Worm (Caenorhabditis elegans) whole organism, L4 larva: ENCODE measurements around the gene frpr-13.

Experiments
- F10B5.3 ChIP-seq: sonication (generic microtip); optimal IDR thresholded peaks from 2 replicates; lab custom pipeline; 2016; ENCODE audit warnings: mild to moderate bottlenecking, missing genetic modification characterization, missing compliant biosample characterization
- F49E8.2 ChIP-seq: sonication (generic microtip); optimal IDR thresholded peaks from 2 replicates; lab custom pipeline; 2016; ENCODE audit warnings: missing compliant biosample characterization, mild to moderate bottlenecking, missing genetic modification characterization, borderline replicate concordance
- T20F7.1 ChIP-seq: fragments of 200-800 bp; sonication (Bioruptor generic); optimal IDR thresholded peaks from 2 replicates; lab custom pipeline; 2018; ENCODE audit warnings: mild to moderate bottlenecking, missing genetic modification characterization, missing compliant biosample characterization
- T26A8.4 ChIP-seq: fragments of 200-800 bp; sonication (Bioruptor generic); IDR thresholded peaks from 2 replicates; pipeline ENCODE4 v1.3.6; 2022; ENCODE audit warnings: missing genetic modification characterization, missing compliant biosample characterization
- ZK546.5 ChIP-seq, 2 experiments: sonication (generic microtip); optimal IDR thresholded peaks; 2 replicates each; lab custom pipeline; 2017; ENCODE audit warnings: missing biosample characterization in 2 of 2, missing genetic modification characterization in 2 of 2
- aly-2 ChIP-seq: sonication (generic microtip); optimal IDR thresholded peaks from 2 replicates; lab custom pipeline; 2018; ENCODE audit warnings: missing biosample characterization, missing genetic modification characterization
- ceh-20 ChIP-seq: fragments of 200-800 bp; sonication (Bioruptor generic); IDR thresholded peaks from 2 replicates; pipeline ENCODE4 v1.3.6; 2022; ENCODE audit warnings: missing genetic modification reagents, missing genetic modification characterization, missing compliant biosample characterization
- ceh-28 ChIP-seq: fragments of 150-350 bp; optimal IDR thresholded peaks from 2 replicates; lab custom pipeline; 2014; ENCODE audit warnings: missing biosample characterization, missing genetic modification reagents, missing genetic modification characterization
- ceh-32 ChIP-seq: sonication (generic microtip); optimal IDR thresholded peaks from 2 replicates; lab custom pipeline; 2016; ENCODE audit warnings: mild to moderate bottlenecking, missing genetic modification characterization, missing compliant biosample characterization; ENCODE audit not compliant: poor library complexity
- ceh-44 ChIP-seq: fragments of 200-800 bp; sonication (Bioruptor generic); IDR thresholded peaks from 2 replicates; pipeline ENCODE4 v1.3.6; 2022; ENCODE audit warnings: missing genetic modification reagents, missing genetic modification characterization, missing compliant biosample characterization
- ceh-62 ChIP-seq: sonication (generic microtip); optimal IDR thresholded peaks from 2 replicates; lab custom pipeline; 2017; ENCODE audit warnings: missing biosample characterization, missing genetic modification characterization
- ces-1 ChIP-seq: fragments of 150-350 bp; sonication (generic microtip); optimal IDR thresholded peaks from 4 replicates; lab custom pipeline; 2014; ENCODE audit warnings: missing biosample characterization, missing genetic modification reagents, missing genetic modification characterization
- daf-12 ChIP-seq: fragments of 150-350 bp; optimal IDR thresholded peaks from 2 replicates; lab custom pipeline; 2014; ENCODE audit warnings: missing biosample characterization, missing genetic modification reagents, missing genetic modification characterization
- daf-16 ChIP-seq, 3 experiments: sonication (generic microtip); optimal IDR thresholded peaks; 2 replicates each; lab custom pipeline; 2016 to 2017; ENCODE audit warnings: missing genetic modification characterization in 3 of 3, missing genetic modification reagents in 3 of 3, mild to moderate bottlenecking in 2 of 3, missing compliant biosample characterization in 2 of 3, missing biosample characterization in 1 of 3, moderate library complexity in 1 of 3
- dmd-6 ChIP-seq: fragments of 200-800 bp; sonication (Bioruptor generic); IDR thresholded peaks from 2 replicates; pipeline ENCODE4 v1.3.6; 2022; ENCODE audit warnings: missing genetic modification reagents, missing genetic modification characterization, missing compliant biosample characterization
- dpl-1 ChIP-seq: fragments of 150-350 bp; optimal IDR thresholded peaks from 2 replicates; lab custom pipeline; 2014; ENCODE audit warnings: missing biosample characterization, missing genetic modification reagents, missing genetic modification characterization
- dve-1 ChIP-seq: sonication (generic microtip); optimal IDR thresholded peaks from 2 replicates; lab custom pipeline; 2017; ENCODE audit warnings: antibody characterized with exemption, mild to moderate bottlenecking, missing genetic modification characterization, missing compliant biosample characterization; ENCODE audit not compliant: insufficient read depth
- fkh-10 ChIP-seq: fragments of 150-350 bp; optimal IDR thresholded peaks from 2 replicates; lab custom pipeline; 2014; ENCODE audit warnings: missing biosample characterization, missing genetic modification reagents, missing genetic modification characterization
- hlh-11 ChIP-seq: fragments of 200-800 bp; sonication (Bioruptor generic); optimal IDR thresholded peaks from 2 replicates; lab custom pipeline; 2018; ENCODE audit warnings: mild to moderate bottlenecking, missing genetic modification characterization, missing compliant biosample characterization
- hlh-30 ChIP-seq: sonication (generic microtip); optimal IDR thresholded peaks from 2 replicates; lab custom pipeline; 2017; ENCODE audit warnings: antibody characterized with exemption, mild to moderate bottlenecking, missing genetic modification characterization, missing compliant biosample characterization; ENCODE audit not compliant: insufficient read depth
- lim-7 ChIP-seq: fragments of 200-800 bp; sonication (Bioruptor generic); IDR thresholded peaks from 2 replicates; pipeline ENCODE4 v1.3.6; 2022; ENCODE audit warnings: missing genetic modification characterization, missing compliant biosample characterization
- lin-1 ChIP-seq: fragments of 200-800 bp; sonication (Bioruptor generic); IDR thresholded peaks from 2 replicates; pipeline ENCODE4 v1.3.6; 2022; ENCODE audit warnings: missing genetic modification reagents, missing genetic modification characterization, missing compliant biosample characterization
- lin-15B ChIP-seq: fragments of 150-350 bp; sonication (generic microtip); optimal IDR thresholded peaks from 3 replicates; lab custom pipeline; 2014; ENCODE audit warnings: missing biosample characterization, missing genetic modification characterization
- mdl-1 ChIP-seq, 2 experiments: fragments of 150-350 bp in 1 of 2; sonication (generic microtip) in 1 of 2; optimal IDR thresholded peaks; 2 replicates each; lab custom pipeline; 2014 to 2017; ENCODE audit warnings: missing biosample characterization in 2 of 2, missing genetic modification characterization in 2 of 2
- mep-1 ChIP-seq: fragments of 150-350 bp; sonication (generic microtip); optimal IDR thresholded peaks from 3 replicates; lab custom pipeline; 2014; ENCODE audit warnings: missing biosample characterization, missing genetic modification characterization
- mxl-3 ChIP-seq: fragments of 200-800 bp; sonication (Bioruptor generic); optimal IDR thresholded peaks from 2 replicates; lab custom pipeline; 2018; ENCODE audit warnings: mild to moderate bottlenecking, missing genetic modification characterization, missing compliant biosample characterization
- nhr-102 ChIP-seq: sonication (generic microtip); optimal IDR thresholded peaks from 2 replicates; lab custom pipeline; 2016; ENCODE audit warnings: mild to moderate bottlenecking, missing genetic modification characterization, moderate library complexity, missing compliant biosample characterization
- nhr-111 ChIP-seq: fragments of 200-800 bp; sonication (Bioruptor generic); optimal IDR thresholded peaks from 2 replicates; lab custom pipeline; 2018; ENCODE audit warnings: mild to moderate bottlenecking, missing genetic modification characterization, missing compliant biosample characterization
- nhr-237 ChIP-seq: sonication (generic microtip); optimal IDR thresholded peaks from 2 replicates; lab custom pipeline; 2017; ENCODE audit warnings: missing biosample characterization, missing genetic modification characterization
- nhr-28 ChIP-seq: fragments of 150-350 bp; optimal IDR thresholded peaks from 2 replicates; lab custom pipeline; 2014; ENCODE audit warnings: missing biosample characterization, missing genetic modification characterization
- nhr-42 ChIP-seq: fragments of 200-800 bp; sonication (Bioruptor generic); IDR thresholded peaks from 2 replicates; pipeline ENCODE4 v1.3.6; 2022; ENCODE audit warnings: missing genetic modification characterization, missing compliant biosample characterization
- nhr-77 ChIP-seq: fragments of 150-350 bp; optimal IDR thresholded peaks from 2 replicates; lab custom pipeline; 2014; ENCODE audit warnings: missing biosample characterization, missing genetic modification characterization
- pha-4 ChIP-seq, 2 experiments: fragments of 150-350 bp in 1 of 2; fragments of 200-800 bp in 1 of 2; sonication (Bioruptor generic) in 1 of 2; IDR thresholded peaks in 1 of 2; optimal IDR thresholded peaks in 1 of 2; 2 replicates each; pipeline versions ENCODE4 v1.3.6 to Lab custom; 2014 to 2022; ENCODE audit warnings: missing genetic modification characterization in 2 of 2, missing genetic modification reagents in 2 of 2, missing biosample characterization in 1 of 2, missing compliant biosample characterization in 1 of 2
- php-3 ChIP-seq: fragments of 200-800 bp; sonication (Bioruptor generic); IDR thresholded peaks from 2 replicates; pipeline ENCODE4 v1.3.6; 2022; ENCODE audit warnings: missing genetic modification reagents, missing genetic modification characterization, missing compliant biosample characterization
- pqm-1 ChIP-seq: sonication (generic microtip); optimal IDR thresholded peaks from 2 replicates; lab custom pipeline; 2017; ENCODE audit warnings: missing biosample characterization, missing genetic modification characterization
- sdz-12 ChIP-seq: fragments of 200-800 bp; sonication (Bioruptor generic); optimal IDR thresholded peaks from 2 replicates; lab custom pipeline; 2018; ENCODE audit warnings: mild to moderate bottlenecking, missing genetic modification characterization, missing compliant biosample characterization
- set-16 ChIP-seq: fragments of 200-800 bp; sonication (Bioruptor generic); IDR thresholded peaks from 2 replicates; pipeline ENCODE4 v1.3.6; 2022; ENCODE audit warnings: missing genetic modification reagents, missing genetic modification characterization, missing compliant biosample characterization
- snpc-1.2 ChIP-seq: fragments of 200-800 bp; sonication (Bioruptor generic); IDR thresholded peaks from 2 replicates; pipeline ENCODE4 v1.3.6; 2022; ENCODE audit warnings: missing genetic modification reagents, missing genetic modification characterization, missing compliant biosample characterization
- snpc-4 ChIP-seq: fragments of 150-350 bp; optimal IDR thresholded peaks from 2 replicates; lab custom pipeline; 2014; ENCODE audit warnings: missing biosample characterization, missing genetic modification characterization
- spr-3 ChIP-seq: fragments of 200-800 bp; sonication (Bioruptor generic); optimal IDR thresholded peaks from 2 replicates; lab custom pipeline; 2018; ENCODE audit warnings: mild to moderate bottlenecking, missing genetic modification characterization, missing compliant biosample characterization
- tra-1 ChIP-seq: fragments of 200-800 bp; sonication (Bioruptor generic); IDR thresholded peaks from 2 replicates; pipeline ENCODE4 v1.3.6; 2022; ENCODE audit warnings: missing genetic modification reagents, missing genetic modification characterization, missing compliant biosample characterization
- unc-130 ChIP-seq: sonication (generic microtip); optimal IDR thresholded peaks from 2 replicates; lab custom pipeline; 2016; ENCODE audit warnings: missing genetic modification reagents, missing genetic modification characterization, missing compliant biosample characterization
- unc-62 ChIP-seq, 3 experiments: fragments of 150-350 bp in 1 of 3; sonication (generic microtip); optimal IDR thresholded peaks in 2 of 3; peaks in 1 of 3; 1 replicate in 1 of 3; 2 replicates in 2 of 3; lab custom pipeline; 2014 to 2017; ENCODE audit warnings: missing biosample characterization in 3 of 3, missing genetic modification characterization in 3 of 3, missing genetic modification reagents in 3 of 3, missing genotype in 1 of 3
- zag-1 ChIP-seq: fragments of 150-350 bp; optimal IDR thresholded peaks from 2 replicates; lab custom pipeline; 2014; ENCODE audit warnings: missing biosample characterization, missing genetic modification characterization
- ztf-7 ChIP-seq: fragments of 150-350 bp; optimal IDR thresholded peaks from 2 replicates; lab custom pipeline; 2014; ENCODE audit warnings: missing biosample characterization, missing genetic modification characterization

frpr-13 gene

DNA sequence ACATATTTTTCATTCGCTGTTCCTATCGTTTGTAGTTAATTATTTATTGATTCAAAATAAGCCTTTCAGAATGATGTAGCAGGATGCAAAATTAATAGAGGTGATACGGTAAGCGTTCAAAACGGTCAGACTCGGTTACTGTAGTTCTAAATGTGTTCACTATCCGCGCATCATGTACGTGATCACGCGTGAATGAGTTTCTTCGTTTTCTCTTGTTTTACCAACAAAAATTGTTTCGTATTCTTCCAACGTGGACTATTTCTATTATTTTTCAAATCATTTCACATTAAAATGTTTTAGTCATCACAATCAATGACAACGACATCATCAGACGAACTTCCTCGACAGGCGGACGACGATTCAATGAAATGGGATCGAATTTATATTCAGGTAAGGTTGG is 48.6 kb downstream of the frpr-13 start, which contains the start of gene gck-1:
TSS of gene gck-1 (plus strand) at position 301 of the 400 bp plus-strand sequence.
- no peak for TF ChIP-seq ceh-62
- TF ChIP-seq set-16 (GFP tag; lab: Robert Waterston, UW): no peak
- no peak for TF ChIP-seq T26A8.4 (GFP tag; lab: Robert Waterston, UW)
- TF ChIP-seq dpl-1 (GFP tag; lab: Kevin White, UChicago): no peak
- TF ChIP-seq daf-12 (tag; lab: Kevin White, UChicago): no peak
- no peak for TF ChIP-seq snpc-1.2
- no peak for TF ChIP-seq spr-3
- TF ChIP-seq, all 104 proteins: peak for 0

DNA sequence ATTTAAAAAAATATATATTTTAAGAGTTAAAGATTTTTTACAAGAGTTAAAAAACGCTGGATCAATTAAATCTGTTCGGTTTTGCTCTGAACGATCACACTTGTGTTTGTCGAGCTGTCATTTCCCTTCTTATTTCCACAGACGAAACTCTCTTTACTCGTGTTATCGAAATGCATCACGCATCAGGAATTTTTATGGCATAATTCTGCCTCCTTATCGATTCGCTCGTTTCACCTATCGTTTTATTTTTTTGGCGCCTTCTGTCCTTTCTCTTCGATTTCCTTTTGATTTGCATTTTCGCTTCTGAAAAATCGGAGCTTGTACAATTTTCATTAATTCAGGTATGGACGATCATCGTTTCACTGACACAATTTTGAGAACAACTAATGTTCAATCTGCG is 49.5 kb downstream of the frpr-13 start:
- peak; percentile 59 for TF ChIP-seq php-3 (GFP tag; lab: Robert Waterston, UW)
- no peak for TF ChIP-seq nhr-111
- TF ChIP-seq nhr-28 (tag; lab: Kevin White, UChicago): peak; percentile 17
- 0 out of 2 replicates have a peak, but pooled peaks have one; percentile 15 for TF ChIP-seq dmd-6 (GFP tag; lab: Robert Waterston, UW)
- no peak for TF ChIP-seq ceh-32 (tag; lab: Kevin White, UChicago)
- TF ChIP-seq pqm-1 (tag; lab: Kevin White, UChicago): peak; percentile 35
- TF ChIP-seq hlh-30 (tag; lab: Kevin White, UChicago): peak; percentile 14

DNA sequence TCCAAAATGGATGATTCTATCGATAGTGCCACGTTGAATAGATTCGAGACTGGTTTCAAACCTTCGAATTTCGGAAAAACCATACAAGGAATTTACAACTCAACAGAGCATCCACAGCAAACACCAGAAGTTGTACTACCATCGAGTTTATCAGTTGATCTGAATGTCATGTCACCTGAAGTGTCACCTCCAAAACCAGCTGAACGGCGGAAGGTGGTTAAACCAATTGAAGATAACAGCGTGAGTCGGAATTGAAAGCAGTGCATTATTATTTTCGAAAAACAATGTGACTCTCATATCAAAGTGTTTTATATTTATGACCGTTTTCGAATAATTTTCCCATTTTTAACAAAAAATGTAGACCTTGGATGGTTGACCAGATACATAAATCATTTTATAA is 50.1 kb downstream of the frpr-13 start:
- TF ChIP-seq unc-130 (GFP tag; lab: Kevin White, UChicago) (no peak), ceh-20 (GFP tag; lab: Robert Waterston, UW) (no peak), hlh-11 (tag; lab: Kevin White, UChicago) (peak; percentile 80), fkh-10 (GFP tag; lab: Kevin White, UChicago) (no peak), sdz-12 (GFP tag; lab: Kevin White, UChicago) (no peak), unc-62 (GFP tag; optimal IDR thresholded peaks at IDR 0.05 in 1 of 2; lab: Kevin White, UChicago) (peak in 1 of 2 experiments; percentile 63), unc-62 (tag; optimal IDR thresholded peaks at IDR 0.05; lab: Kevin White, UChicago) (no peak), lim-7 (GFP tag; lab: Robert Waterston, UW) (no peak), pqm-1 (tag; lab: Kevin White, UChicago) (no peak), php-3 (GFP tag; lab: Robert Waterston, UW) (peak; percentile 75), nhr-77 (no peak), ceh-62 (no peak), pha-4 (GFP tag; IDR thresholded peaks at IDR 0.05; lab: Robert Waterston, UW) (no peak), pha-4 (tag; optimal IDR thresholded peaks at IDR 0.05; lab: Kevin White, UChicago) (no peak), snpc-4 (tag; lab: Kevin White, UChicago) (no peak), ceh-28 (tag; lab: Kevin White, UChicago) (no peak), ceh-44 (GFP tag; lab: Robert Waterston, UW) (no peak), ceh-32 (tag; lab: Kevin White, UChicago) (no peak), lin-15B (tag; lab: Kevin White, UChicago) (no peak), nhr-237 (no peak), ztf-7 (tag; lab: Kevin White, UChicago) (no peak), tra-1 (GFP tag; lab: Robert Waterston, UW) (0 out of 2 replicates have a peak, but pooled peaks have one; percentile 52), nhr-42 (GFP tag; lab: Robert Waterston, UW) (no peak), nhr-102 (tag; lab: Kevin White, UChicago) (peak; percentile 6), ces-1 (GFP tag; lab: Kevin White, UChicago) (no peak), zag-1 (tag; lab: Kevin White, UChicago) (no peak), ZK546.5 (tag; optimal IDR thresholded peaks at IDR 0.05; lab: Kevin White, UChicago) (no peak), aly-2 (tag; lab: Kevin White, UChicago) (no peak), mep-1 (tag; lab: Kevin White, UChicago) (no peak), mxl-3 (GFP tag; lab: Kevin White, UChicago) (peak; percentile 34), mdl-1 (tag; optimal IDR thresholded peaks at IDR 0.05; lab: Kevin White, UChicago) (peak in 1 of 2 experiments; percentile 30), daf-16 (GFP tag; optimal IDR thresholded peaks at IDR 0.05; lab: Kevin White, UChicago) (no peak), daf-16 (tag; optimal IDR thresholded peaks at IDR 0.05; lab: Kevin White, UChicago) (peak; percentile 68), dve-1 (tag; lab: Kevin White, UChicago) (peak; percentile 72), T20F7.1 (GFP tag; lab: Kevin White, UChicago) (no peak), F10B5.3 (tag; lab: Kevin White, UChicago) (no peak), nhr-28 (tag; lab: Kevin White, UChicago) (peak; percentile 43), F49E8.2 (no peak), hlh-30 (tag; lab: Kevin White, UChicago) (peak; percentile 76), lin-1 (GFP tag; lab: Robert Waterston, UW) (peak; percentile 72; the same call in 1 of the 2 replicates)
